Fruit fly (Drosophila melanogaster): Measurements from ENCODE around the gene CG33099.

Gene CG33099

DNA sequence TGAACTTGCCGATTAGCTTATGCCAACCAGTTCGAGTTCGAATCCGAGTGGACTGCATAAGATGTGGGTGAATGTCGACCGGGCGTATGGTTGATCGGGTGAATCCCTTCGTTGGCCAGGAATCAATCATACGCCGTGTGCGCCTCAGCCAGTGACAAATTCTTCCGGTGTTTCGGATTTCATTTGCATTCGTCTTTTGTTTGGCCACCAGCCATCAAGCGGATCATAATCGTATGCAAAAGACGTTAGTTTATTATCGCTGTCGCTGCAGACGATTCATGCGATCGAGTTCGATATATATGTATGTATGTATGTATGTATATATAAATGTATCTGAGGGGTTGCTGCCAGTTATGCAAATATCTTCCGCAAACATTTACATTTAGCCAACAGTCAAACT lies 33.7 kb upstream of the CG33099 start:
- TF ChIP-seq N (GFP tag; optimal IDR thresholded peaks at IDR 0.05) (no peak), Hr78 (GFP tag; optimal IDR thresholded peaks at IDR 0.05) (no peak), pan (optimal IDR thresholded peaks at IDR 0.05) (no peak), Dif (GFP tag; optimal IDR thresholded peaks at IDR 0.05; ENCODE audit: partially characterized antibody) (no peak), woc (GFP tag; optimal IDR thresholded peaks at IDR 0.05) (no peak)

DNA sequence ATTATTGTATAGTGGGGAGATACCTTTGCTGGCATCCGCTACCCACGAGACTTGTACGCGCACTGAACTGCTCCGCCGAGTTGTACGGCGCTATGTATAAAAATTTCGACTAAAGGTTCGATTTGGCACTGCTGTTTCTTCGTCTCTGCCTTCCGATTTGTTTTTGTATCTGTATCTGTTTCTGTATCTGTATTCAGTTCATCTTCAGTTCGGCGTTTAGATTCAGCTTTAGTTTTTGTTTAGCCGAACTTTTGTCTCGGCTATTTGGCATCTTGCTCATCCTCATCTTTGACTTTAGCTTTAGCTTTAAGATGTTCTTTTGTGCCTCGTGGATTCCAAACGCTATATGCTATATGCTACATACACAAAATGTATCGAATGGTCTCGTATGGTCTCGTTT lies 32.1 kb upstream of the CG33099 start, which contains the start of gene sit:
Gene sit, minus strand, starts transcription at position 71 of the 400 bp plus-strand sequence.
- TF ChIP-seq lola (GFP tag; optimal IDR thresholded peaks at IDR 0.05) (no peak), OdsH (GFP tag; optimal IDR thresholded peaks at IDR 0.05) (no peak), Mio (GFP tag; optimal IDR thresholded peaks at IDR 0.05) (no peak), Abd-B (GFP tag; optimal IDR thresholded peaks at IDR 0.05) (no peak), usp (GFP tag; optimal IDR thresholded peaks at IDR 0.05) (no peak), jim (GFP tag; optimal IDR thresholded peaks at IDR 0.05) (no peak)

dm6 chr3R:22560224-22560623 lies 29.9 kb upstream of the CG33099 start:
- no peak for TF ChIP-seq CrebA (GFP tag; optimal IDR thresholded peaks at IDR 0.05; ENCODE audit: borderline replicate concordance)
- no peak for TF ChIP-seq Dif (GFP tag; optimal IDR thresholded peaks at IDR 0.05; ENCODE audit: partially characterized antibody)
- no peak for TF ChIP-seq Hnf4 (GFP tag; optimal IDR thresholded peaks at IDR 0.05)

DNA sequence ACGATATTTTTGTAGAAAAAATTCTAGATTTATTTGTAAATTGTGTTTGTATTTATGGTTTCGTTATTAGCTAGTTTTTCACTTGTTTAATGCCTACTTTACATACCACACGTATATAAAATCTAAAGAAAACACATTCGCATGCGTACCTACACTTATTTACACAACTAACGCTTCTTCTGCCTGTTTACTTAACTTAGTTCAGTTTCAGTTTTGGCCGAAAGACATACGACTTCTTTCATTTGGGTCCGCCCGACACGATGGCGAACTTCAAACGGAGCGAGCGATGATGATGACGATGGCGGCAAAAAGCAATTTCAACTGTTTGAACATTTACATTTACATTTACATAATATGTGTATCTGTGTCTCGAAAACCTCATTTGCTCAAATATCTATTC lies 28.0 kb upstream of the CG33099 start:
- TF ChIP-seq dmrt93B (GFP tag; optimal IDR thresholded peaks at IDR 0.05): no peak

- TF ChIP-seq CG9705 (GFP tag; optimal IDR thresholded peaks at IDR 0.05): no peak
- no peak for TF ChIP-seq CG32264 (GFP tag; optimal IDR thresholded peaks at IDR 0.05)
- TF ChIP-seq ey (GFP tag; optimal IDR thresholded peaks at IDR 0.05): no peak
- no peak for TF ChIP-seq dsf (GFP tag; optimal IDR thresholded peaks at IDR 0.05; ENCODE audit: borderline replicate concordance)
- TF ChIP-seq sage (GFP tag; optimal IDR thresholded peaks at IDR 0.05): no peak
- TF ChIP-seq Rel (GFP tag; optimal IDR thresholded peaks at IDR 0.05): no peak
- no peak for TF ChIP-seq Rel (tag; optimal IDR thresholded peaks at IDR 0.05)
- no peak for TF ChIP-seq rgr (GFP tag; optimal IDR thresholded peaks at IDR 0.05)
- no peak for TF ChIP-seq Mio (GFP tag; optimal IDR thresholded peaks at IDR 0.05)
- TF ChIP-seq usp (GFP tag; optimal IDR thresholded peaks at IDR 0.05): no peak
- no peak for TF ChIP-seq Dfd (GFP tag; optimal IDR thresholded peaks at IDR 0.05)
- no peak for TF ChIP-seq HLH106 (tag; optimal IDR thresholded peaks at IDR 0.05)
- no peak for TF ChIP-seq Hnf4 (GFP tag; optimal IDR thresholded peaks at IDR 0.05)
- TF ChIP-seq tai (GFP tag; optimal IDR thresholded peaks at IDR 0.05): no peak
- no peak for TF ChIP-seq brk (GFP tag; optimal IDR thresholded peaks at IDR 0.05)
Measured at dm6 chr3R:22557100-22557741, 26.8 kb upstream of the CG33099 start.

- no peak for TF ChIP-seq rgr (GFP tag; optimal IDR thresholded peaks at IDR 0.05)
- TF ChIP-seq OdsH (GFP tag; optimal IDR thresholded peaks at IDR 0.05): no peak
- no peak for TF ChIP-seq psq (GFP tag; optimal IDR thresholded peaks at IDR 0.05)
- TF ChIP-seq Hnf4 (GFP tag; optimal IDR thresholded peaks at IDR 0.05): no peak
- TF ChIP-seq pan (optimal IDR thresholded peaks at IDR 0.05): no peak
- TF ChIP-seq usp (GFP tag; optimal IDR thresholded peaks at IDR 0.05): no peak
- no peak for TF ChIP-seq dsf (GFP tag; optimal IDR thresholded peaks at IDR 0.05; ENCODE audit: borderline replicate concordance)
- no peak for TF ChIP-seq sv (GFP tag; optimal IDR thresholded peaks at IDR 0.05)
- TF ChIP-seq Dif (GFP tag; optimal IDR thresholded peaks at IDR 0.05; ENCODE audit: partially characterized antibody): no peak
- TF ChIP-seq brk (GFP tag; optimal IDR thresholded peaks at IDR 0.05): no peak
- TF ChIP-seq CG32264 (GFP tag; optimal IDR thresholded peaks at IDR 0.05): no peak
- no peak for TF ChIP-seq CG9705 (GFP tag; optimal IDR thresholded peaks at IDR 0.05)
- TF ChIP-seq Jra (GFP tag; optimal IDR thresholded peaks at IDR 0.05): no peak
- no peak for TF ChIP-seq Abd-B (GFP tag; optimal IDR thresholded peaks at IDR 0.05)
- no peak for TF ChIP-seq Myc (optimal IDR thresholded peaks at IDR 0.05)
- TF ChIP-seq HLH106 (tag; optimal IDR thresholded peaks at IDR 0.05): no peak
- no peak for TF ChIP-seq ey (GFP tag; optimal IDR thresholded peaks at IDR 0.05)
Measured at dm6 chr3R:22552686-22553085, 22.3 kb upstream of the CG33099 start.

Data from whole organism, wandering third instar larva.